Worm (Caenorhabditis elegans) whole organism, L2 larva: Measurements from ENCODE around the gene C01F1.5.

Source experiments
- blmp-1 ChIP-seq: sonication (generic microtip); optimal IDR thresholded peaks from 2 replicates; lab custom pipeline; 2017; ENCODE audit warnings: missing genetic modification characterization, mild to moderate bottlenecking, missing compliant biosample characterization, antibody characterized with exemption, moderate library complexity; ENCODE audit not compliant: insufficient read depth
- egl-27 ChIP-seq: sonication (generic microtip); optimal IDR thresholded peaks from 3 replicates; lab custom pipeline; 2017; ENCODE audit warnings: missing biosample characterization, missing genetic modification reagents, missing genetic modification characterization
- elt-3 ChIP-seq: sonication (generic microtip); optimal IDR thresholded peaks from 2 replicates; lab custom pipeline; 2017; ENCODE audit warnings: missing biosample characterization, missing genetic modification characterization
- lin-39 ChIP-seq: fragments of 150-350 bp; optimal IDR thresholded peaks from 2 replicates; lab custom pipeline; 2014; ENCODE audit warnings: missing biosample characterization, missing genetic modification reagents, missing genetic modification characterization
- nhr-11 ChIP-seq: fragments of 150-350 bp; optimal IDR thresholded peaks from 2 replicates; lab custom pipeline; 2014; ENCODE audit warnings: missing biosample characterization, missing genetic modification characterization
- sem-4 ChIP-seq: fragments of 150-350 bp; optimal IDR thresholded peaks from 2 replicates; lab custom pipeline; 2014; ENCODE audit warnings: missing biosample characterization, missing genetic modification reagents, missing genetic modification characterization
- zag-1 ChIP-seq: fragments of 150-350 bp; optimal IDR thresholded peaks from 2 replicates; lab custom pipeline; 2014; ENCODE audit warnings: missing biosample characterization, missing genetic modification characterization

- no peak for TF ChIP-seq zag-1 (tag; lab: Kevin White, UChicago)
- TF ChIP-seq lin-39 = no peak
- TF ChIP-seq nhr-11 (tag; lab: Kevin White, UChicago) = no peak
- no peak for TF ChIP-seq sem-4 (tag; lab: Kevin White, UChicago)
- no peak for TF ChIP-seq egl-27 (tag; lab: Kevin White, UChicago)
- no peak for TF ChIP-seq blmp-1 (tag; lab: Kevin White, UChicago)
- TF ChIP-seq elt-3 (tag; lab: Kevin White, UChicago) = no peak
Observed at ce11 chrII:4267711-4268110, 13.9 kb downstream of the C01F1.5 start.
